Worm (Caenorhabditis elegans): ENCODE results near the gene dhs-24.

dhs-24 gene

ce11 chrV:19915973-19916605 lies 30.3 kb downstream of the dhs-24 start, which contains the start of the genes chk-2 and Y60A3A.19:
Gene chk-2 (minus strand): TSS chrV:19916023.
Gene Y60A3A.19 (plus strand): TSS chrV:19916555.
- TF ChIP-seq ztf-29 (GFP tag; IDR thresholded peaks at IDR 0.05) (no peak), klf-2 (GFP tag; conservative IDR thresholded peaks at IDR 0.05) (no peak), med-1 (GFP tag; optimal IDR thresholded peaks at IDR 0.05; ENCODE audit: insufficient read depth) (no peak), flt-1 (GFP tag; IDR thresholded peaks at IDR 0.05) (no peak), cog-1 (tag; optimal IDR thresholded peaks at IDR 0.05) (no peak), ztf-23 (GFP tag; IDR thresholded peaks at IDR 0.05) (no peak), tab-1 (GFP tag; IDR thresholded peaks at IDR 0.05) (no peak), T22C8.4 (GFP tag; IDR thresholded peaks at IDR 0.05) (no peak), ref-1 (GFP tag; conservative IDR thresholded peaks at IDR 0.05) (no peak)

ce11 chrV:19909435-19909834 lies 37.0 kb downstream of the dhs-24 start:
- TF ChIP-seq T22C8.4 (GFP tag; IDR thresholded peaks at IDR 0.05): peak; percentile 90

ce11 chrV:19908854-19909253 lies 37.6 kb downstream of the dhs-24 start:
- TF ChIP-seq klf-2 (GFP tag; conservative IDR thresholded peaks at IDR 0.05) (no peak), med-1 (GFP tag; optimal IDR thresholded peaks at IDR 0.05; ENCODE audit: insufficient read depth) (no peak), ref-1 (GFP tag; conservative IDR thresholded peaks at IDR 0.05) (no peak), ztf-29 (GFP tag; IDR thresholded peaks at IDR 0.05) (no peak), tab-1 (GFP tag; IDR thresholded peaks at IDR 0.05) (no peak)

- TF ChIP-seq cog-1 (tag; optimal IDR thresholded peaks at IDR 0.05) (no peak), T22C8.4 (GFP tag; IDR thresholded peaks at IDR 0.05) (peak; percentile 92)
These were observed 39.1 kb downstream of the dhs-24 start, which contains the start of gene fars-2 for ce11 chrV:19907365-19907764. Gene fars-2 (minus strand): TSS chrV:19907434.

ce11 chrV:19905988-19906387 lies 40.4 kb downstream of the dhs-24 start:
- TF ChIP-seq flt-1 (GFP tag; IDR thresholded peaks at IDR 0.05): no peak
- TF ChIP-seq T22C8.4 (GFP tag; IDR thresholded peaks at IDR 0.05): peak; percentile 90
- no peak for TF ChIP-seq ref-1 (GFP tag; conservative IDR thresholded peaks at IDR 0.05)
- no peak for TF ChIP-seq ztf-29 (GFP tag; IDR thresholded peaks at IDR 0.05)

- TF ChIP-seq T22C8.4 (GFP tag; IDR thresholded peaks at IDR 0.05) (peak; percentile 98), flt-1 (GFP tag; IDR thresholded peaks at IDR 0.05) (no peak), tab-1 (GFP tag; IDR thresholded peaks at IDR 0.05) (no peak), klf-2 (GFP tag; conservative IDR thresholded peaks at IDR 0.05) (no peak), cog-1 (tag; optimal IDR thresholded peaks at IDR 0.05) (no peak), med-1 (GFP tag; optimal IDR thresholded peaks at IDR 0.05; ENCODE audit: insufficient read depth) (no peak), ztf-29 (GFP tag; IDR thresholded peaks at IDR 0.05) (no peak)
These were observed 41.6 kb downstream of the dhs-24 start for ce11 chrV:19904790-19905189.

ce11 chrV:19901826-19902225 lies 44.6 kb downstream of the dhs-24 start:
- TF ChIP-seq T22C8.4 (GFP tag; IDR thresholded peaks at IDR 0.05) (peak; percentile 92), med-1 (GFP tag; optimal IDR thresholded peaks at IDR 0.05; ENCODE audit: insufficient read depth) (no peak)

ce11 chrV:19899167-19899566 lies 47.3 kb downstream of the dhs-24 start, which contains the start of gene Y116F11B.14:
Gene Y116F11B.14 (plus strand): TSS chrV:19899467.
- TF ChIP-seq ztf-29 (GFP tag; IDR thresholded peaks at IDR 0.05) (no peak), ztf-23 (GFP tag; IDR thresholded peaks at IDR 0.05) (no peak), flt-1 (GFP tag; IDR thresholded peaks at IDR 0.05) (no peak), klf-2 (GFP tag; conservative IDR thresholded peaks at IDR 0.05) (no peak), cog-1 (tag; optimal IDR thresholded peaks at IDR 0.05) (no peak), T22C8.4 (GFP tag; IDR thresholded peaks at IDR 0.05) (no peak), ref-1 (GFP tag; conservative IDR thresholded peaks at IDR 0.05) (no peak), tab-1 (GFP tag; IDR thresholded peaks at IDR 0.05) (no peak), med-1 (GFP tag; optimal IDR thresholded peaks at IDR 0.05; ENCODE audit: insufficient read depth) (no peak)

ce11 chrV:19897982-19898381 lies 48.4 kb downstream of the dhs-24 start:
- TF ChIP-seq klf-2 (GFP tag; conservative IDR thresholded peaks at IDR 0.05): no peak
- TF ChIP-seq T22C8.4 (GFP tag; IDR thresholded peaks at IDR 0.05): no peak
- no peak for TF ChIP-seq ztf-29 (GFP tag; IDR thresholded peaks at IDR 0.05)
- TF ChIP-seq ztf-23 (GFP tag; IDR thresholded peaks at IDR 0.05): no peak
- TF ChIP-seq med-1 (GFP tag; optimal IDR thresholded peaks at IDR 0.05; ENCODE audit: insufficient read depth): no peak
- TF ChIP-seq cog-1 (tag; optimal IDR thresholded peaks at IDR 0.05): no peak

- TF ChIP-seq med-1 (GFP tag; optimal IDR thresholded peaks at IDR 0.05; ENCODE audit: insufficient read depth): no peak
- TF ChIP-seq cog-1 (tag; optimal IDR thresholded peaks at IDR 0.05): peak; percentile 23
These were observed 48.9 kb downstream of the dhs-24 start for ce11 chrV:19897557-19897956.

- no peak for TF ChIP-seq ztf-23 (GFP tag; IDR thresholded peaks at IDR 0.05)
- TF ChIP-seq cog-1 (tag; optimal IDR thresholded peaks at IDR 0.05): no peak
- no peak for TF ChIP-seq tab-1 (GFP tag; IDR thresholded peaks at IDR 0.05)
- TF ChIP-seq ztf-29 (GFP tag; IDR thresholded peaks at IDR 0.05): no peak
These were observed 51.2 kb downstream of the dhs-24 start, which contains the start of gene gly-4 for ce11 chrV:19895250-19895649. Gene gly-4 (minus strand): TSS chrV:19895350.
